Worm (Caenorhabditis elegans): ENCODE results near the gene ins-17.

ce11 chrIII:4523411-4523810 lies 46.0 kb upstream of the ins-17 start:
- TF ChIP-seq him-1 (tag; optimal IDR thresholded peaks at IDR 0.05) (no peak), W03F9.2 (tag; optimal IDR thresholded peaks at IDR 0.05) (no peak), dao-5 (tag; optimal IDR thresholded peaks at IDR 0.05) (no peak)
